Worm (Caenorhabditis elegans): Measurements from ENCODE around the gene daf-6.

DNA sequence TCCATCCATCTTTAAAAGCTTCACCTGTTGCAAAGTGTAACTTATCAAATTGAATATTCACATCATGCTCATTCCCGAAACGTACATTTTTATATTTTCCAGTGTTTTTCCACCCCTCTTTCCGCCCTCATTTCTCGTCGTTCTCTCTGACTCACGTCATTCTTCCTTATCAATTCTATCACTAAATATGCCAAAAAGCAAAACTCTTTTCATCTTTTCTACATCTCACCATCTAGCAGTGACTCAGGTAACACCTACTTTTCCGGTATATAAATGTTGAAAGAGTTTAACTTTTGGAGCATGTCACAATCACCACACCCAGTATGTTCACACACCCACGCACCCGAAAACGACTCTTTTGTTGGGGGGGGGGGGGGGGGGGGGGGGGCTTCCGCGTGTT is 43.8 kb upstream of the daf-6 start:
- TF ChIP-seq dao-5 (tag; optimal IDR thresholded peaks at IDR 0.05) = no peak
- no peak for TF ChIP-seq W03F9.2 (tag; optimal IDR thresholded peaks at IDR 0.05)
- TF ChIP-seq him-1 (tag; optimal IDR thresholded peaks at IDR 0.05) = no peak

Data from whole organism, L4/young adult.